Worm (Caenorhabditis elegans) whole organism, L3 larva: Measurements from ENCODE around the gene dot-1.4.
"Not testable (repeated sequence)": the region's sequence is repeated elsewhere in the genome, so short reads cannot be mapped to it uniquely, and the experiment has no call there.

Experiments
- R02D3.7 ChIP-seq: fragments of 150-350 bp; optimal IDR thresholded peaks from 2 replicates; lab custom pipeline; 2014; ENCODE audit warnings: missing biosample characterization, missing genetic modification characterization
- ZK546.5 ChIP-seq: sonication (generic microtip); optimal IDR thresholded peaks from 2 replicates; lab custom pipeline; 2017; ENCODE audit warnings: missing biosample characterization, missing genetic modification characterization
- ama-1 ChIP-seq: fragments of 150-350 bp; optimal IDR thresholded peaks from 2 replicates; lab custom pipeline; 2018
- ceh-16 ChIP-seq: sonication (generic microtip); optimal IDR thresholded peaks from 2 replicates; lab custom pipeline; 2017; ENCODE audit warnings: missing biosample characterization, missing genetic modification characterization
- ceh-28 ChIP-seq: fragments of 150-350 bp; optimal IDR thresholded peaks from 2 replicates; lab custom pipeline; 2014; ENCODE audit warnings: missing biosample characterization, missing genetic modification reagents, missing genetic modification characterization
- ceh-82 ChIP-seq: fragments of 150-350 bp; optimal IDR thresholded peaks from 2 replicates; lab custom pipeline; 2014; ENCODE audit warnings: missing biosample characterization, missing genetic modification characterization
- ceh-9 ChIP-seq: sonication (generic microtip); optimal IDR thresholded peaks from 2 replicates; lab custom pipeline; 2018; ENCODE audit warnings: missing biosample characterization, missing genetic modification characterization
- daf-12 ChIP-seq: fragments of 150-350 bp; optimal IDR thresholded peaks from 2 replicates; lab custom pipeline; 2014; ENCODE audit warnings: missing biosample characterization, missing genetic modification reagents, missing genetic modification characterization
- egl-5 ChIP-seq: fragments of 150-350 bp; optimal IDR thresholded peaks from 2 replicates; lab custom pipeline; 2017; ENCODE audit warnings: missing biosample characterization, missing genetic modification reagents, missing genetic modification characterization, inconsistent platforms
- elt-1 ChIP-seq: fragments of 150-350 bp; optimal IDR thresholded peaks from 2 replicates; lab custom pipeline; 2014; ENCODE audit warnings: missing biosample characterization, missing genetic modification characterization
- elt-2 ChIP-seq: sonication (generic microtip); optimal IDR thresholded peaks from 2 replicates; lab custom pipeline; 2016; ENCODE audit warnings: missing genetic modification reagents, mild to moderate bottlenecking, missing genetic modification characterization, missing compliant biosample characterization
- elt-3 ChIP-seq, 3 experiments: fragments of 150-350 bp in 1 of 3; sonication (generic microtip) in 2 of 3; optimal IDR thresholded peaks; 2 replicates in 2 of 3; 4 replicates in 1 of 3; lab custom pipeline; 2014 to 2017; ENCODE audit warnings: missing biosample characterization in 3 of 3, missing genetic modification characterization in 3 of 3
- eor-1 ChIP-seq, 2 experiments: fragments of 150-350 bp; optimal IDR thresholded peaks; 2 replicates each; lab custom pipeline; 2014 to 2018; ENCODE audit warnings: missing biosample characterization in 2 of 2, missing genetic modification characterization in 2 of 2
- fkh-2 ChIP-seq: fragments of 150-350 bp; optimal IDR thresholded peaks from 2 replicates; lab custom pipeline; 2014; ENCODE audit warnings: missing biosample characterization, missing genetic modification reagents, missing genetic modification characterization
- fos-1 ChIP-seq: fragments of 150-350 bp; optimal IDR thresholded peaks from 2 replicates; lab custom pipeline; 2014; ENCODE audit warnings: missing biosample characterization, missing genetic modification characterization
- hmg-11 ChIP-seq: sonication (generic microtip); optimal IDR thresholded peaks from 2 replicates; lab custom pipeline; 2016; ENCODE audit warnings: missing genetic modification characterization, missing compliant biosample characterization
- jun-1 ChIP-seq: fragments of 150-350 bp; optimal IDR thresholded peaks from 2 replicates; lab custom pipeline; 2014; ENCODE audit warnings: missing biosample characterization, missing genetic modification reagents, missing genetic modification characterization
- lin-15B ChIP-seq: fragments of 150-350 bp; optimal IDR thresholded peaks from 2 replicates; lab custom pipeline; 2014; ENCODE audit warnings: missing biosample characterization, missing genetic modification characterization
- lsy-12 ChIP-seq: sonication (generic microtip); optimal IDR thresholded peaks from 2 replicates; lab custom pipeline; 2016; ENCODE audit warnings: mild to moderate bottlenecking, missing genetic modification characterization, missing compliant biosample characterization
- mml-1 ChIP-seq: fragments of 150-350 bp; sonication (generic microtip); optimal IDR thresholded peaks from 3 replicates; lab custom pipeline; 2014; ENCODE audit warnings: missing biosample characterization, missing genetic modification characterization
- nhr-11 ChIP-seq: fragments of 150-350 bp; optimal IDR thresholded peaks from 2 replicates; lab custom pipeline; 2014; ENCODE audit warnings: missing biosample characterization, missing genetic modification characterization
- nhr-23 ChIP-seq: fragments of 150-350 bp; optimal IDR thresholded peaks from 2 replicates; lab custom pipeline; 2014; ENCODE audit warnings: missing biosample characterization, missing genetic modification reagents, missing genetic modification characterization
- nhr-237 ChIP-seq: fragments of 150-350 bp; optimal IDR thresholded peaks from 2 replicates; lab custom pipeline; 2014; ENCODE audit warnings: missing biosample characterization, missing genetic modification characterization
- nhr-25 ChIP-seq: sonication (generic microtip); optimal IDR thresholded peaks from 2 replicates; lab custom pipeline; 2017; ENCODE audit warnings: missing biosample characterization, missing genetic modification characterization
- nhr-28 ChIP-seq: fragments of 150-350 bp; optimal IDR thresholded peaks from 2 replicates; lab custom pipeline; 2014; ENCODE audit warnings: missing biosample characterization, missing genetic modification characterization
- nhr-43 ChIP-seq: sonication (generic microtip); optimal IDR thresholded peaks from 2 replicates; lab custom pipeline; 2016; ENCODE audit warnings: mild to moderate bottlenecking, missing genetic modification characterization, missing compliant biosample characterization; ENCODE audit not compliant: poor library complexity, severe bottlenecking
- nhr-67 ChIP-seq: fragments of 150-350 bp; optimal IDR thresholded peaks from 2 replicates; lab custom pipeline; 2014; ENCODE audit warnings: missing biosample characterization, missing genetic modification characterization
- nhr-76 ChIP-seq: fragments of 150-350 bp; sonication (generic microtip); optimal IDR thresholded peaks from 5 replicates; lab custom pipeline; 2014; ENCODE audit warnings: missing biosample characterization, missing genetic modification characterization
- nhr-77 ChIP-seq: fragments of 150-350 bp; optimal IDR thresholded peaks from 2 replicates; lab custom pipeline; 2014; ENCODE audit warnings: missing biosample characterization, missing genetic modification characterization
- pqm-1 ChIP-seq: fragments of 150-350 bp; optimal IDR thresholded peaks from 2 replicates; lab custom pipeline; 2017; ENCODE audit warnings: missing biosample characterization, missing genetic modification characterization, inconsistent platforms
- sea-2 ChIP-seq: fragments of 150-350 bp; sonication (generic microtip); optimal IDR thresholded peaks from 4 replicates; lab custom pipeline; 2014; ENCODE audit warnings: missing biosample characterization, missing genetic modification reagents, missing genetic modification characterization
- skn-1 ChIP-seq: fragments of 150-350 bp; optimal IDR thresholded peaks from 2 replicates; lab custom pipeline; 2014; ENCODE audit warnings: missing biosample characterization, missing genetic modification characterization
- snpc-4 ChIP-seq: fragments of 150-350 bp; optimal IDR thresholded peaks from 2 replicates; lab custom pipeline; 2014; ENCODE audit warnings: missing biosample characterization, missing genetic modification characterization
- tbx-2 ChIP-seq: sonication (generic microtip); optimal IDR thresholded peaks from 2 replicates; lab custom pipeline; 2016; ENCODE audit warnings: mild to moderate bottlenecking, missing genetic modification characterization, missing compliant biosample characterization
- unc-62 ChIP-seq: fragments of 150-350 bp; sonication (generic microtip); optimal IDR thresholded peaks from 4 replicates; lab custom pipeline; 2014; ENCODE audit warnings: missing biosample characterization, missing genetic modification reagents, missing genetic modification characterization
- zag-1 ChIP-seq: fragments of 150-350 bp; optimal IDR thresholded peaks from 2 replicates; lab custom pipeline; 2014; ENCODE audit warnings: missing biosample characterization, missing genetic modification characterization
- ztf-11 ChIP-seq: fragments of 150-350 bp; optimal IDR thresholded peaks from 2 replicates; lab custom pipeline; 2014; ENCODE audit warnings: missing biosample characterization, missing genetic modification characterization

Gene dot-1.4

DNA sequence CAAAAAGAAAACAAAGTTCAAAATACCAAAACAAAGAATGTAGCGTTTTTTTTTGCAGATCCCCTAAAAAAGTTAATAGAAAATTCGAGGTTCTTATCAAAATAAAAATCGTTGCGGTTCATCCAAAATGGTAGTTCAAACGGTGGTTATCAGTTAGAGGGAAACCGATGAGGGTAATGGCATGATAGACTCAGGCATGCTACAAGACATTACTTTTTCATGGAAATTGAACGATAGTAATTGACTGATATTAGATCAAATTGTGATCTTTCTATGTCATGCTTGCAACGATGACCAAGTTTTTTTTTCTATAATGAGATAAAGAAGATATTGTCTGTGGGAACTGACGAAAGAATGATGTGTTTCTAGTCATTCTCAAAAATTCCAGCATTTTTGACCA lies 33.1 kb upstream of the dot-1.4 start (continued):
- TF ChIP-seq fkh-2 (no peak), nhr-11 (tag; lab: Kevin White, UChicago) (no peak), R02D3.7 (tag; lab: Kevin White, UChicago) (no peak), elt-1 (no peak), nhr-76 (tag; lab: Kevin White, UChicago) (no peak), daf-12 (tag; lab: Kevin White, UChicago) (no peak), ceh-28 (tag; lab: Kevin White, UChicago) (no peak), ama-1 (lab: Kevin White, UChicago) (no peak), ceh-16 (tag; lab: Kevin White, UChicago) (no peak), sea-2 (no peak), zag-1 (tag; lab: Kevin White, UChicago) (no peak), egl-5 (tag; lab: Kevin White, UChicago) (no peak), snpc-4 (tag; lab: Kevin White, UChicago) (no peak)

DNA sequence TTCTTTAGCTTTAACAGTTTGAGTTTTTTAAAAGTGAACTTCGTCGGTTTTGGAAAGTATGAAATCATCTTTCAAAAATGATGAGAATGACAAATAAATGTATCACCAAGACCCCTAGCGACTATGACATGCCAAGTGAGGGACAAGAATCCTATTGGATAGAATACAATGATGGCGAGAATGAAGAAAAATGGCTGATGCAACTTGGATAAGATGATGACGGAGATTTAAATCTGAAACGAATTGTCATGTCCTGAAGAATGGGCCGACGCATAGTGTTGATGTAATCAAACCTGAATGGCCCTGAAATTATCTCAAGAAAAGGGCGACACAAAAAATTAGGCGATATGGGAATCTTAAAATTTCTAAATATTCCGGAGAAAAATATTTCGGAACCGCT lies 32.2 kb upstream of the dot-1.4 start:
- TF ChIP-seq fos-1 (tag; lab: Kevin White, UChicago): no peak
- TF ChIP-seq nhr-23 (tag; lab: Kevin White, UChicago): peak; percentile 27
- peak; percentile 74 for TF ChIP-seq elt-1
- TF ChIP-seq nhr-28 (tag; lab: Kevin White, UChicago): no peak
- peak; percentile 47 for TF ChIP-seq nhr-25 (tag; lab: Kevin White, UChicago)

- no peak for TF ChIP-seq egl-5 (tag; lab: Kevin White, UChicago)
- TF ChIP-seq jun-1 (tag; lab: Kevin White, UChicago): peak; percentile 33
- no peak for TF ChIP-seq ceh-16 (tag; lab: Kevin White, UChicago)
- no peak for TF ChIP-seq nhr-23 (tag; lab: Kevin White, UChicago)
- no peak for TF ChIP-seq ceh-82 (tag; lab: Kevin White, UChicago)
- peak; percentile 54 for TF ChIP-seq pqm-1 (tag; lab: Kevin White, UChicago)
- no peak for TF ChIP-seq ceh-9
- TF ChIP-seq R02D3.7 (tag; lab: Kevin White, UChicago): no peak
- no peak for TF ChIP-seq skn-1 (tag; lab: Kevin White, UChicago)
- no peak for TF ChIP-seq daf-12 (tag; lab: Kevin White, UChicago)
- TF ChIP-seq nhr-76 (tag; lab: Kevin White, UChicago): no peak
- TF ChIP-seq ztf-11 (tag; lab: Kevin White, UChicago): no peak
- TF ChIP-seq eor-1 (tag; optimal IDR thresholded peaks at IDR 0.05; lab: Kevin White, UChicago): no peak
- no peak for TF ChIP-seq unc-62 (GFP tag; lab: Kevin White, UChicago)
- TF ChIP-seq nhr-25 (tag; lab: Kevin White, UChicago): no peak
- TF ChIP-seq snpc-4 (tag; lab: Kevin White, UChicago): no peak
- no peak for TF ChIP-seq lin-15B
- TF ChIP-seq fkh-2: no peak
- TF ChIP-seq hmg-11 (tag; lab: Kevin White, UChicago): no peak
- TF ChIP-seq ama-1 (lab: Kevin White, UChicago): no peak
- no peak for TF ChIP-seq nhr-11 (tag; lab: Kevin White, UChicago)
- no peak for TF ChIP-seq nhr-43
- no peak for TF ChIP-seq ZK546.5 (tag; lab: Kevin White, UChicago)
- peak; percentile 94 for TF ChIP-seq elt-2 (tag; lab: Kevin White, UChicago)
- no peak for TF ChIP-seq lsy-12 (tag; lab: Kevin White, UChicago)
- TF ChIP-seq tbx-2 (tag; lab: Kevin White, UChicago): no peak
- no peak for TF ChIP-seq mml-1 (tag; lab: Kevin White, UChicago)
- no peak for TF ChIP-seq nhr-77 (tag; lab: Kevin White, UChicago)
- TF ChIP-seq elt-3 (tag; optimal IDR thresholded peaks at IDR 0.05; lab: Kevin White, UChicago): peak in 2 of 3 experiments; percentile 22 to 68
- TF ChIP-seq nhr-67 (tag; lab: Kevin White, UChicago): no peak
These were observed 30.8 kb upstream of the dot-1.4 start for ce11 chrX:11962050-11962788.

DNA sequence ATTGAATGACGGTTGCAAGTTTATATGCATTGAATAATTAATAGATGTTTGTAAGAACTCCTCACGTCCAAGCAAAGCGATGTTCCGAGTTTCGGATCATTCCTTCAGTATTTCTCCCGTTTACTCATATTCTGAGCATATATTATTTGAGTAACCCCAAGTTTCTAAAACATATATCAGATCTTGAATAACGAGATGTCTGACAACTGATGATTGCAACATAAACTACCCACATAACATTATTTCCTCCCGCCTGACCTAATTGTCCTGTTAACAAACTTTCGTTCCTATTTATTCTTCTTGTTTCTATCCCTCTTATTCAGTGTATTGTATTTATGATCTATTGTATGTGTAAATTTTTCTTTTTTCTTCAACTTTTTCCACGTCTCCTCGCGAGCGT lies 29.6 kb upstream of the dot-1.4 start, which contains the start of gene C49F5.13:
Gene C49F5.13, plus strand, starts transcription at position 301 of the 400 bp plus-strand sequence.
- not testable (repeated sequence) for TF ChIP-seq skn-1, elt-2, nhr-237 (tag; lab: Kevin White, UChicago)
- TF ChIP-seq, all 47 proteins: peak for 0; not testable (repeated sequence) for 47
